Worm (Caenorhabditis elegans) whole organism, L4 larva: ENCODE measurements around the gene sri-65.

ENCODE experiments used
- D1046.2 ChIP-seq: fragments of 200-800 bp; sonication (Bioruptor generic); IDR thresholded peaks from 2 replicates; pipeline ENCODE4 v1.3.6; 2022; ENCODE audit warnings: missing genetic modification characterization, missing compliant biosample characterization
- F37D6.2 ChIP-seq: sonication (generic microtip); optimal IDR thresholded peaks from 2 replicates; lab custom pipeline; 2016; ENCODE audit warnings: mild to moderate bottlenecking, missing genetic modification characterization, missing compliant biosample characterization
- F49E8.2 ChIP-seq: sonication (generic microtip); optimal IDR thresholded peaks from 2 replicates; lab custom pipeline; 2016; ENCODE audit warnings: missing compliant biosample characterization, mild to moderate bottlenecking, missing genetic modification characterization, borderline replicate concordance
- T26A8.4 ChIP-seq: fragments of 200-800 bp; sonication (Bioruptor generic); IDR thresholded peaks from 2 replicates; pipeline ENCODE4 v1.3.6; 2022; ENCODE audit warnings: missing genetic modification characterization, missing compliant biosample characterization
- ZK337.2 ChIP-seq: fragments of 200-800 bp; sonication (Bioruptor generic); IDR thresholded peaks from 2 replicates; pipeline ENCODE4 v1.3.6; 2022; ENCODE audit warnings: missing genetic modification reagents, missing genetic modification characterization, missing compliant biosample characterization
- aly-2 ChIP-seq: sonication (generic microtip); optimal IDR thresholded peaks from 2 replicates; lab custom pipeline; 2018; ENCODE audit warnings: missing biosample characterization, missing genetic modification characterization
- ceh-20 ChIP-seq: fragments of 200-800 bp; sonication (Bioruptor generic); IDR thresholded peaks from 2 replicates; pipeline ENCODE4 v1.3.6; 2022; ENCODE audit warnings: missing genetic modification reagents, missing genetic modification characterization, missing compliant biosample characterization
- ceh-44 ChIP-seq: fragments of 200-800 bp; sonication (Bioruptor generic); IDR thresholded peaks from 2 replicates; pipeline ENCODE4 v1.3.6; 2022; ENCODE audit warnings: missing genetic modification reagents, missing genetic modification characterization, missing compliant biosample characterization
- ceh-82 ChIP-seq: sonication (generic microtip); optimal IDR thresholded peaks from 2 replicates; lab custom pipeline; 2017; ENCODE audit warnings: missing biosample characterization, missing genetic modification characterization
- cey-2 ChIP-seq: sonication (generic microtip); optimal IDR thresholded peaks from 3 replicates; lab custom pipeline; 2017; ENCODE audit warnings: missing genetic modification characterization, mild to moderate bottlenecking, missing compliant biosample characterization, antibody characterized with exemption, borderline replicate concordance; ENCODE audit not compliant: insufficient read depth
- ctbp-1 ChIP-seq: fragments of 200-800 bp; sonication (Bioruptor generic); IDR thresholded peaks from 2 replicates; pipeline ENCODE4 v1.3.6; 2022; ENCODE audit warnings: missing genetic modification reagents, missing genetic modification characterization, missing compliant biosample characterization
- daf-16 ChIP-seq, 3 experiments: sonication (generic microtip); optimal IDR thresholded peaks; 2 replicates each; lab custom pipeline; 2016 to 2017; ENCODE audit warnings: missing genetic modification characterization in 3 of 3, missing genetic modification reagents in 3 of 3, mild to moderate bottlenecking in 2 of 3, missing compliant biosample characterization in 2 of 3, missing biosample characterization in 1 of 3, moderate library complexity in 1 of 3
- daf-8 ChIP-seq: fragments of 200-800 bp; sonication (Bioruptor generic); IDR thresholded peaks from 2 replicates; pipeline ENCODE4 v1.3.6; 2022; ENCODE audit warnings: missing genetic modification characterization, missing compliant biosample characterization
- dmd-6 ChIP-seq: fragments of 200-800 bp; sonication (Bioruptor generic); IDR thresholded peaks from 2 replicates; pipeline ENCODE4 v1.3.6; 2022; ENCODE audit warnings: missing genetic modification reagents, missing genetic modification characterization, missing compliant biosample characterization
- dmd-9 ChIP-seq: fragments of 200-800 bp; sonication (Bioruptor generic); IDR thresholded peaks from 2 replicates; pipeline ENCODE4 v1.3.6; 2022; ENCODE audit warnings: missing genetic modification reagents, missing genetic modification characterization, missing compliant biosample characterization
- dpl-1 ChIP-seq: fragments of 150-350 bp; optimal IDR thresholded peaks from 2 replicates; lab custom pipeline; 2014; ENCODE audit warnings: missing biosample characterization, missing genetic modification reagents, missing genetic modification characterization
- duxl-1 ChIP-seq: sonication (generic microtip); optimal IDR thresholded peaks from 2 replicates; lab custom pipeline; 2016; ENCODE audit warnings: mild to moderate bottlenecking, missing genetic modification characterization, moderate library complexity, missing compliant biosample characterization; ENCODE audit not compliant: poor library complexity
- dve-1 ChIP-seq: sonication (generic microtip); optimal IDR thresholded peaks from 2 replicates; lab custom pipeline; 2017; ENCODE audit warnings: antibody characterized with exemption, mild to moderate bottlenecking, missing genetic modification characterization, missing compliant biosample characterization; ENCODE audit not compliant: insufficient read depth
- egl-27 ChIP-seq: sonication (generic microtip); optimal IDR thresholded peaks from 3 replicates; lab custom pipeline; 2017; ENCODE audit warnings: missing biosample characterization, missing genetic modification reagents, missing genetic modification characterization
- egl-43 ChIP-seq: fragments of 200-800 bp; sonication (Bioruptor generic); IDR thresholded peaks from 2 replicates; pipeline ENCODE4 v1.3.6; 2022; ENCODE audit warnings: missing genetic modification reagents, missing genetic modification characterization, missing compliant biosample characterization
- hlh-30 ChIP-seq: sonication (generic microtip); optimal IDR thresholded peaks from 2 replicates; lab custom pipeline; 2017; ENCODE audit warnings: antibody characterized with exemption, mild to moderate bottlenecking, missing genetic modification characterization, missing compliant biosample characterization; ENCODE audit not compliant: insufficient read depth
- hmg-1.1 ChIP-seq: fragments of 200-800 bp; sonication (Bioruptor generic); IDR thresholded peaks from 2 replicates; pipeline ENCODE4 v1.3.6; 2022; ENCODE audit warnings: missing genetic modification reagents, missing genetic modification characterization, missing compliant biosample characterization
- lin-13 ChIP-seq: fragments of 150-350 bp; optimal IDR thresholded peaks from 2 replicates; lab custom pipeline; 2014; ENCODE audit warnings: missing biosample characterization, missing genetic modification reagents, missing genetic modification characterization
- lin-15B ChIP-seq: fragments of 150-350 bp; sonication (generic microtip); optimal IDR thresholded peaks from 3 replicates; lab custom pipeline; 2014; ENCODE audit warnings: missing biosample characterization, missing genetic modification characterization
- lin-39 ChIP-seq: fragments of 150-350 bp; optimal IDR thresholded peaks from 2 replicates; lab custom pipeline; 2014; ENCODE audit warnings: missing biosample characterization, missing genetic modification reagents, missing genetic modification characterization
- lsy-2 ChIP-seq, 2 experiments: fragments of 150-350 bp in 1 of 2; sonication (generic microtip) in 1 of 2; optimal IDR thresholded peaks; 2 replicates each; lab custom pipeline; 2014 to 2017; ENCODE audit warnings: missing biosample characterization in 2 of 2, missing genetic modification characterization in 2 of 2
- madf-5 ChIP-seq, 2 experiments: fragments of 200-800 bp; sonication (Bioruptor generic); IDR thresholded peaks; 2 replicates each; pipeline ENCODE4 v1.3.6; 2022; ENCODE audit warnings: missing compliant biosample characterization in 2 of 2, missing genetic modification characterization in 2 of 2
- mdl-1 ChIP-seq, 2 experiments: fragments of 150-350 bp in 1 of 2; sonication (generic microtip) in 1 of 2; optimal IDR thresholded peaks; 2 replicates each; lab custom pipeline; 2014 to 2017; ENCODE audit warnings: missing biosample characterization in 2 of 2, missing genetic modification characterization in 2 of 2
- mdt-29 ChIP-seq: fragments of 200-800 bp; sonication (Bioruptor generic); IDR thresholded peaks from 2 replicates; pipeline ENCODE4 v1.3.6; 2022; ENCODE audit warnings: missing genetic modification reagents, missing genetic modification characterization, missing compliant biosample characterization
- mes-2 ChIP-seq: sonication (generic microtip); optimal IDR thresholded peaks from 2 replicates; lab custom pipeline; 2016; ENCODE audit warnings: missing genotype, mild to moderate bottlenecking, missing genetic modification characterization, missing compliant biosample characterization; ENCODE audit not compliant: poor library complexity, severe bottlenecking
- nhr-42 ChIP-seq: fragments of 200-800 bp; sonication (Bioruptor generic); IDR thresholded peaks from 2 replicates; pipeline ENCODE4 v1.3.6; 2022; ENCODE audit warnings: missing genetic modification characterization, missing compliant biosample characterization
- nhr-77 ChIP-seq: fragments of 150-350 bp; optimal IDR thresholded peaks from 2 replicates; lab custom pipeline; 2014; ENCODE audit warnings: missing biosample characterization, missing genetic modification characterization
- saeg-2 ChIP-seq: fragments of 200-800 bp; sonication (Bioruptor generic); IDR thresholded peaks from 2 replicates; pipeline ENCODE4 v1.3.6; 2022; ENCODE audit warnings: missing genetic modification reagents, missing genetic modification characterization, missing compliant biosample characterization
- set-16 ChIP-seq: fragments of 200-800 bp; sonication (Bioruptor generic); IDR thresholded peaks from 2 replicates; pipeline ENCODE4 v1.3.6; 2022; ENCODE audit warnings: missing genetic modification reagents, missing genetic modification characterization, missing compliant biosample characterization
- snpc-1.2 ChIP-seq: fragments of 200-800 bp; sonication (Bioruptor generic); IDR thresholded peaks from 2 replicates; pipeline ENCODE4 v1.3.6; 2022; ENCODE audit warnings: missing genetic modification reagents, missing genetic modification characterization, missing compliant biosample characterization
- spr-1 ChIP-seq: sonication (generic microtip); optimal IDR thresholded peaks from 2 replicates; lab custom pipeline; 2016; ENCODE audit warnings: mild to moderate bottlenecking, missing genetic modification characterization, missing compliant biosample characterization
- spr-3 ChIP-seq: fragments of 200-800 bp; sonication (Bioruptor generic); optimal IDR thresholded peaks from 2 replicates; lab custom pipeline; 2018; ENCODE audit warnings: mild to moderate bottlenecking, missing genetic modification characterization, missing compliant biosample characterization
- unc-62 ChIP-seq, 3 experiments: fragments of 150-350 bp in 1 of 3; sonication (generic microtip); optimal IDR thresholded peaks in 2 of 3; peaks in 1 of 3; 1 replicate in 1 of 3; 2 replicates in 2 of 3; lab custom pipeline; 2014 to 2017; ENCODE audit warnings: missing biosample characterization in 3 of 3, missing genetic modification characterization in 3 of 3, missing genetic modification reagents in 3 of 3, missing genotype in 1 of 3
- zag-1 ChIP-seq: fragments of 150-350 bp; optimal IDR thresholded peaks from 2 replicates; lab custom pipeline; 2014; ENCODE audit warnings: missing biosample characterization, missing genetic modification characterization
- zfp-2 ChIP-seq: sonication (generic microtip); optimal IDR thresholded peaks from 2 replicates; lab custom pipeline; 2016; ENCODE audit warnings: mild to moderate bottlenecking, missing genetic modification characterization, missing compliant biosample characterization
- zip-11 ChIP-seq: fragments of 200-800 bp; sonication (Bioruptor generic); IDR thresholded peaks from 2 replicates; pipeline ENCODE4 v1.3.6; 2022; ENCODE audit warnings: missing genetic modification characterization, missing compliant biosample characterization
- ztf-11 ChIP-seq: fragments of 150-350 bp; optimal IDR thresholded peaks from 2 replicates; lab custom pipeline; 2014; ENCODE audit warnings: missing biosample characterization, missing genetic modification characterization

sri-65 gene

DNA sequence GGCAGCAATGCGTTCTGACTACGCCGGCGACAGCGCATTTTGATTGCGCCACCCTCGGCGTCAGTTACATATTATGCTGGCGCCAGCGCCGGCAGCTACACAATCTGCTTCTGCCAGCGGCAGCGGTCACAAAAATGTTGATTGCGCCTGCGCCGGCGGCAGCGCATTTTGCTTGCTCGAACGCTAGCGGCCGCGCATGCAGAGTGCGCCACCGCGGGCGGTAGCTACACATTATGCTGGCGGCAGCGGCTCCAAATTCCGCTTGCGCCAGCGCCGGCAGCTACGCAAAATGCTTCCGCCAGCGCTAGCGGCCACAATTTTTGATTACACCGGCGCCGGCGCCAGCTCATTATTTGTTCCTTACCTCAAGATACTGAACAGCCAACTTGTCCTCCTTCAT is 11.0 kb downstream of the sri-65 start:
- TF ChIP-seq ztf-11, result no peak
- TF ChIP-seq nhr-42 (GFP tag; lab: Robert Waterston, UW), result peak; percentile 25; the same call in 1 of the 2 replicates
- TF ChIP-seq D1046.2, result peak; percentile 72; the same call in 1 of the 2 replicates
- TF ChIP-seq set-16 (GFP tag; lab: Robert Waterston, UW), result peak; percentile 91
- TF ChIP-seq dmd-9 (GFP tag; lab: Robert Waterston, UW), result 0 out of 2 replicates have a peak, but pooled peaks have one; percentile 21
- peak; percentile 60; the same call in 1 of the 2 replicates for TF ChIP-seq egl-43 (GFP tag; lab: Robert Waterston, UW)

ce11 chrV:16376430-16376948 is 11.7 kb downstream of the sri-65 start:
- TF ChIP-seq snpc-1.2, result 0 out of 2 replicates have a peak, but pooled peaks have one; percentile 41
- TF ChIP-seq set-16 (GFP tag; lab: Robert Waterston, UW), result peak; percentile 95
- no peak for TF ChIP-seq duxl-1 (tag; lab: Kevin White, UChicago)

DNA sequence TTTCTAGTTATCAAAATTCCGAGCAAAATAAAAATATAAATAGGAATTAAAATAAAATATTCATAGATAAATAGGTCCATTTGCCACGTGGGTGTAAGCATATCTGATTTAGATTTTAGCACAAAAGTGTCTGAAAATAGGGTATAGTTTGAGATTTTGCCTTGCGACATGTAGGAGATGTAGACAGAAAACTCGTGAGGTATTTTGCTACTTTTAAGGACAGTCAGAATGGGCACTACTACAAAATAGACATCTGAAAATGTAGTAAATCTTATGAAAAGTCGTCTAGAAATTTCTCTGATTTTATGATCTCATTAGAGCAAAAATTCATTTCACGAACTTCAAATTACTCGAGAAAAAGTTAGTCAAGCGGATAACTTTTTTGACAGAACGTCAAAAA is 13.5 kb downstream of the sri-65 start, which contains the start of gene srv-34:
TSS of gene srv-34 (minus strand) at position 101 of the 400 bp plus-strand sequence.
- no peak for TF ChIP-seq zip-11 (GFP tag; lab: Robert Waterston, UW)
- peak in 1 of 2 experiments; percentile 62 for TF ChIP-seq unc-62 (GFP tag; optimal IDR thresholded peaks at IDR 0.05 in 1 of 2; lab: Kevin White, UChicago)
- no peak for TF ChIP-seq unc-62 (tag; optimal IDR thresholded peaks at IDR 0.05; lab: Kevin White, UChicago)

ce11 chrV:16370039-16370438 is 18.1 kb downstream of the sri-65 start:
- no peak for TF ChIP-seq lin-15B (tag; lab: Kevin White, UChicago)
- TF ChIP-seq F37D6.2 (tag; lab: Kevin White, UChicago), result peak; percentile 39
- peak; percentile 85 for TF ChIP-seq ceh-20
- peak; percentile 83 for TF ChIP-seq spr-3 (GFP tag; lab: Kevin White, UChicago)
- TF ChIP-seq egl-27 (tag; lab: Kevin White, UChicago), result no peak
- TF ChIP-seq hlh-30, result peak; percentile 69
- TF ChIP-seq zag-1 (tag; lab: Kevin White, UChicago), result no peak
- peak; percentile 91 for TF ChIP-seq set-16 (GFP tag; lab: Robert Waterston, UW)
- no peak for TF ChIP-seq ceh-82
- no peak for TF ChIP-seq lin-39 (tag; lab: Kevin White, UChicago)
- TF ChIP-seq nhr-77 (tag; lab: Kevin White, UChicago), result no peak
- TF ChIP-seq dpl-1, result peak; percentile 48
- peak; percentile 88; the same call in 1 of the 2 replicates for TF ChIP-seq ctbp-1 (GFP tag; lab: Robert Waterston, UW)
- TF ChIP-seq madf-5 (GFP tag; IDR thresholded peaks at IDR 0.05; lab: Robert Waterston, UW), result peak; percentile 65 to 79; a peak in 2 of 4 replicates
- peak; percentile 62 for TF ChIP-seq zfp-2
- peak; percentile 85 for TF ChIP-seq spr-1
- TF ChIP-seq mes-2 (tag; lab: Kevin White, UChicago), result peak; percentile 85
- no peak for TF ChIP-seq cey-2 (tag; lab: Kevin White, UChicago)
- no peak for TF ChIP-seq saeg-2 (GFP tag; lab: Robert Waterston, UW)
- TF ChIP-seq ZK337.2 (GFP tag; lab: Robert Waterston, UW), result peak; percentile 83
- TF ChIP-seq daf-8 (GFP tag; lab: Robert Waterston, UW), result no peak
- peak in 1 of 2 experiments; percentile 10 for TF ChIP-seq mdl-1 (tag; optimal IDR thresholded peaks at IDR 0.05; lab: Kevin White, UChicago)
- peak; percentile 89 for TF ChIP-seq lin-13 (GFP tag; lab: Kevin White, UChicago)
- TF ChIP-seq ceh-44, result peak; percentile 63; the same call in 1 of the 2 replicates
- TF ChIP-seq aly-2, result no peak
- peak; percentile 78 for TF ChIP-seq dve-1
- TF ChIP-seq T26A8.4 (GFP tag; lab: Robert Waterston, UW), result peak; percentile 87
- TF ChIP-seq ztf-11, result no peak
- peak in 1 of 2 experiments; percentile 68 for TF ChIP-seq lsy-2 (tag; optimal IDR thresholded peaks at IDR 0.05; lab: Kevin White, UChicago)
- peak; percentile 91 for TF ChIP-seq hmg-1.1
- peak; percentile 84 for TF ChIP-seq F49E8.2 (tag; lab: Kevin White, UChicago)
- peak; percentile 37 to 88 for TF ChIP-seq daf-16 (GFP tag; optimal IDR thresholded peaks at IDR 0.05; lab: Kevin White, UChicago)
- no peak for TF ChIP-seq daf-16 (tag; optimal IDR thresholded peaks at IDR 0.05; lab: Kevin White, UChicago)
- TF ChIP-seq mdt-29, result peak; percentile 76
- TF ChIP-seq dmd-6 (GFP tag; lab: Robert Waterston, UW), result peak; percentile 78
